Fruit fly (Drosophila melanogaster): ENCODE data around the gene S.
A peak's percentile ranks its signal among the peaks of the same experiment; 100 is the strongest.

S gene

dm6 chr2L:1036811-1037296 lies 40.8 kb downstream of the S start, which contains the start of gene gNacalpha:
Gene gNacalpha, plus strand, starts transcription at chr2L:1037246.
- TF ChIP-seq CG33213 (GFP tag; optimal IDR thresholded peaks at IDR 0.05): no peak
- TF ChIP-seq stwl (tag; optimal IDR thresholded peaks at IDR 0.05): peak; percentile 75
- TF ChIP-seq pzg (GFP tag; optimal IDR thresholded peaks at IDR 0.05): no peak
- TF ChIP-seq CG15479 (GFP tag; optimal IDR thresholded peaks at IDR 0.05): peak; percentile 36
- peak; percentile 6; the same call in 1 of the 2 replicates for TF ChIP-seq amos (GFP tag; IDR thresholded peaks at IDR 0.05; ENCODE audit: partially characterized antibody)
- peak; percentile 82 for TF ChIP-seq CG2116 (GFP tag; optimal IDR thresholded peaks at IDR 0.05)

- no peak for TF ChIP-seq CG18262 (tag; optimal IDR thresholded peaks at IDR 0.05)
- TF ChIP-seq Gug (GFP tag; IDR thresholded peaks at IDR 0.05): no peak
- TF ChIP-seq inv (GFP tag; IDR thresholded peaks at IDR 0.05; ENCODE audit: partially characterized antibody): no peak
Measured at dm6 chr2L:1026797-1027196, 50.8 kb downstream of the S start, which contains the start of gene CG4375. Gene CG4375, minus strand, starts transcription at chr2L:1026897.

- TF ChIP-seq nom (GFP tag; optimal IDR thresholded peaks at IDR 0.05) (no peak), PHDP (tag; optimal IDR thresholded peaks at IDR 0.05) (no peak), CG14710 (tag; optimal IDR thresholded peaks at IDR 0.05) (no peak), E2f1 (GFP tag; IDR thresholded peaks at IDR 0.05) (no peak), CG31365 (tag; optimal IDR thresholded peaks at IDR 0.05) (no peak), CG13424 (tag; optimal IDR thresholded peaks at IDR 0.05) (no peak), CG10321 (GFP tag; IDR thresholded peaks at IDR 0.05) (no peak), CG8924 (tag; optimal IDR thresholded peaks at IDR 0.05) (no peak), HLH4C (GFP tag; IDR thresholded peaks at IDR 0.05; ENCODE audit: partially characterized antibody) (no peak), CG2712 (tag; optimal IDR thresholded peaks at IDR 0.05) (no peak), CG8089 (GFP tag; optimal IDR thresholded peaks at IDR 0.05) (no peak), CG9817 (tag; optimal IDR thresholded peaks at IDR 0.05) (no peak), lmd (GFP tag; IDR thresholded peaks at IDR 0.05) (no peak), gsb-n (tag; optimal IDR thresholded peaks at IDR 0.05) (no peak), Atf3 (GFP tag; optimal IDR thresholded peaks at IDR 0.05) (no peak)
Measured at dm6 chr2L:1008923-1009322, 68.7 kb downstream of the S start.

- TF ChIP-seq Ets65A (GFP tag) (no peak), NC2α (GFP tag; optimal IDR thresholded peaks at IDR 0.05) (no peak), CG12299 (tag; optimal IDR thresholded peaks at IDR 0.05) (no peak), cas (GFP tag; IDR thresholded peaks at IDR 0.05) (no peak), CG3281 (GFP tag; optimal IDR thresholded peaks at IDR 0.05) (no peak), CG2875 (GFP tag; optimal IDR thresholded peaks at IDR 0.05) (no peak), Gug (GFP tag; IDR thresholded peaks at IDR 0.05) (no peak), B-H2 (GFP tag; optimal IDR thresholded peaks at IDR 0.05) (no peak), CG42726 (GFP tag; IDR thresholded peaks at IDR 0.05; ENCODE audit: partially characterized antibody) (no peak), pb (GFP tag; optimal IDR thresholded peaks at IDR 0.05) (no peak), seq (GFP tag; IDR thresholded peaks at IDR 0.05) (peak; percentile 17; the same call in 1 of the 2 replicates), sens-2 (GFP tag; IDR thresholded peaks at IDR 0.05) (no peak), crol (GFP tag; IDR thresholded peaks at IDR 0.05) (0 out of 2 replicates have a peak, but pooled peaks have one; percentile 22), phol (tag; optimal IDR thresholded peaks at IDR 0.05) (no peak), Fer3 (tag; optimal IDR thresholded peaks at IDR 0.05) (no peak), CG34422 (GFP tag; IDR thresholded peaks at IDR 0.05) (no peak), Scr (GFP tag; IDR thresholded peaks at IDR 0.05; ENCODE audit: partially characterized antibody) (no peak), sisA (GFP tag; IDR thresholded peaks at IDR 0.05) (no peak), tio (GFP tag; optimal IDR thresholded peaks at IDR 0.05) (no peak), D19A (tag; optimal IDR thresholded peaks at IDR 0.05) (peak; percentile 33), CG17186 (GFP tag; optimal IDR thresholded peaks at IDR 0.05) (no peak), NFAT (GFP tag; IDR thresholded peaks at IDR 0.05) (no peak), CG31224 (GFP tag; IDR thresholded peaks at IDR 0.05) (peak; percentile 98), CG2199 (GFP tag; IDR thresholded peaks at IDR 0.05) (peak; percentile 60; the same call in 2 of the 3 replicates)
Measured at dm6 chr2L:1007840-1008241, 69.8 kb downstream of the S start.
